Worm (Caenorhabditis elegans) whole organism, late embryonic: ENCODE results near the gene lys-5.

Source experiments
- elt-2 ChIP-seq: sonication (generic microtip); optimal IDR thresholded peaks from 2 replicates; lab custom pipeline; 2016; ENCODE audit warnings: missing genetic modification reagents, missing genetic modification characterization, missing compliant biosample characterization
- rnt-1 ChIP-seq: sonication (generic microtip); optimal IDR thresholded peaks from 2 replicates; lab custom pipeline; 2016; ENCODE audit warnings: missing genetic modification characterization, missing compliant biosample characterization

- TF ChIP-seq elt-2 = no peak
- TF ChIP-seq rnt-1 (tag; lab: Kevin White, UChicago) = no peak
Observed at ce11 chrIV:11623759-11624287, 1.6 kb downstream of the lys-5 start.
